Fruit fly (Drosophila melanogaster) whole organism, embryonic: ENCODE measurements around the gene nudC.

Experiments
- BEAF-32 ChIP-seq: fragments of 200-800 bp; sonication (Bioruptor generic); optimal IDR thresholded peaks from 3 replicates; lab custom pipeline; 2017; ENCODE audit warnings: missing biosample characterization, missing genetic modification characterization, mild to moderate bottlenecking, moderate library complexity, missing genetic modification reagents
- CG10209 ChIP-seq: fragments of 200-800 bp; sonication (Bioruptor generic); optimal IDR thresholded peaks from 3 replicates; lab custom pipeline; 2017; ENCODE audit warnings: missing biosample characterization, mild to moderate bottlenecking, missing genetic modification characterization, missing genetic modification reagents
- CG12299 ChIP-seq: fragments of 200-800 bp; sonication (Bioruptor generic); optimal IDR thresholded peaks from 2 replicates; lab custom pipeline; 2018; ENCODE audit warnings: missing biosample characterization, mild to moderate bottlenecking, missing genetic modification characterization
- CG12391 ChIP-seq: fragments of 200-800 bp; sonication (Bioruptor generic); optimal IDR thresholded peaks from 3 replicates; lab custom pipeline; 2018; ENCODE audit warnings: missing biosample characterization, mild to moderate bottlenecking, missing genetic modification characterization, moderate library complexity
- CG12744 ChIP-seq: fragments of 200-800 bp; sonication (Bioruptor generic); optimal IDR thresholded peaks from 2 replicates; lab custom pipeline; 2016; ENCODE audit warnings: missing biosample characterization, missing genetic modification characterization
- CG12769 ChIP-seq: fragments of 200-800 bp; sonication (Bioruptor generic); optimal IDR thresholded peaks from 2 replicates; lab custom pipeline; 2019; ENCODE audit warnings: missing biosample characterization, mild to moderate bottlenecking, missing genetic modification characterization, moderate library complexity
- CG13287 ChIP-seq: fragments of 200-800 bp; sonication (Bioruptor generic); IDR thresholded peaks from 2 replicates; pipeline ENCODE4 v1.3.6; 2022; ENCODE audit warnings: missing biosample characterization, missing genetic modification characterization; ENCODE audit not compliant: partially characterized antibody
- CG13296 ChIP-seq: fragments of 200-800 bp; sonication (Bioruptor generic); optimal IDR thresholded peaks from 3 replicates; lab custom pipeline; 2018; ENCODE audit warnings: missing biosample characterization, mild to moderate bottlenecking, missing genetic modification characterization
- CG14710 ChIP-seq: fragments of 200-800 bp; sonication (Bioruptor generic); optimal IDR thresholded peaks from 3 replicates; lab custom pipeline; 2019; ENCODE audit warnings: missing biosample characterization, mild to moderate bottlenecking, missing genetic modification characterization, moderate library complexity
- CG17186 ChIP-seq: fragments of 200-800 bp; sonication (Bioruptor generic); optimal IDR thresholded peaks from 3 replicates; lab custom pipeline; 2017; ENCODE audit warnings: missing biosample characterization, missing genetic modification reagents, missing genetic modification characterization
- CG18619 ChIP-seq: fragments of 200-800 bp; sonication (Bioruptor generic); optimal IDR thresholded peaks from 3 replicates; lab custom pipeline; 2017; ENCODE audit warnings: missing biosample characterization, mild to moderate bottlenecking, missing genetic modification characterization
- CG2116 ChIP-seq: fragments of 200-800 bp; sonication (Bioruptor generic); optimal IDR thresholded peaks from 3 replicates; lab custom pipeline; 2018; ENCODE audit warnings: missing biosample characterization, mild to moderate bottlenecking, missing genetic modification characterization
- CG32767 ChIP-seq: fragments of 200-800 bp; sonication (Bioruptor generic); IDR thresholded peaks from 2 replicates; pipeline ENCODE4 v1.3.6; 2022; ENCODE audit warnings: missing biosample characterization, missing genetic modification characterization
- CG3281 ChIP-seq: fragments of 200-800 bp; sonication (Bioruptor generic); optimal IDR thresholded peaks from 3 replicates; lab custom pipeline; 2017; ENCODE audit warnings: missing biosample characterization, mild to moderate bottlenecking, missing genetic modification characterization
- CG3995 ChIP-seq: fragments of 200-800 bp; sonication (Bioruptor generic); optimal IDR thresholded peaks from 3 replicates; lab custom pipeline; 2016; ENCODE audit warnings: missing biosample characterization, missing genetic modification characterization
- CG6689 ChIP-seq: fragments of 200-800 bp; sonication (Bioruptor generic); IDR thresholded peaks from 2 replicates; pipeline ENCODE4 v1.3.6; 2022; ENCODE audit warnings: missing biosample characterization, missing genetic modification characterization
- CG7963 ChIP-seq: fragments of 200-800 bp; sonication (Bioruptor generic); IDR thresholded peaks from 3 replicates; pipeline ENCODE4 v1.3.6; 2022; ENCODE audit warnings: missing biosample characterization, missing genetic modification characterization; ENCODE audit not compliant: partially characterized antibody
- CG8359 ChIP-seq: fragments of 200-800 bp; sonication (Bioruptor generic); optimal IDR thresholded peaks from 2 replicates; lab custom pipeline; 2017; ENCODE audit warnings: missing biosample characterization, mild to moderate bottlenecking, missing genetic modification characterization, borderline replicate concordance
- CG9797 ChIP-seq: fragments of 200-800 bp; sonication (Bioruptor generic); optimal IDR thresholded peaks from 3 replicates; lab custom pipeline; 2018; ENCODE audit warnings: missing biosample characterization, mild to moderate bottlenecking, missing genetic modification characterization
- Doc3 ChIP-seq: fragments of 200-800 bp; sonication (Bioruptor generic); IDR thresholded peaks from 3 replicates; pipeline ENCODE4 v1.3.6; 2022; ENCODE audit warnings: missing biosample characterization, missing genetic modification characterization; ENCODE audit not compliant: partially characterized antibody
- Dp ChIP-seq: fragments of 200-800 bp; sonication (Bioruptor generic); optimal IDR thresholded peaks from 2 replicates; lab custom pipeline; 2018; ENCODE audit warnings: missing biosample characterization, mild to moderate bottlenecking, missing genetic modification characterization, moderate library complexity
- Dref ChIP-seq: fragments of 200-800 bp; sonication (Bioruptor generic); IDR thresholded peaks from 2 replicates; pipeline ENCODE4 v1.3.6; 2022; ENCODE audit warnings: missing biosample characterization, missing genetic modification characterization
- E2f2 ChIP-seq: fragments of 200-800 bp; sonication (Bioruptor generic); IDR thresholded peaks from 2 replicates; pipeline ENCODE4 v1.3.6; 2022; ENCODE audit warnings: missing biosample characterization, missing genetic modification characterization
- Ets97D ChIP-seq: fragments of 200-800 bp; sonication (Bioruptor generic); optimal IDR thresholded peaks from 3 replicates; lab custom pipeline; 2016; ENCODE audit warnings: missing biosample characterization, missing genetic modification characterization
- MBD-R2 ChIP-seq: fragments of 200-800 bp; sonication (Bioruptor generic); IDR thresholded peaks from 2 replicates; pipeline ENCODE4 v1.3.6; 2022; ENCODE audit warnings: missing biosample characterization, missing genetic modification characterization
- MESR4 ChIP-seq: fragments of 200-800 bp; sonication (Bioruptor generic); optimal IDR thresholded peaks from 2 replicates; lab custom pipeline; 2018; ENCODE audit warnings: missing biosample characterization, mild to moderate bottlenecking, missing genetic modification characterization, moderate library complexity
- NFAT ChIP-seq: fragments of 200-800 bp; sonication (Bioruptor generic); IDR thresholded peaks from 2 replicates; pipeline ENCODE4 v1.3.6; 2022; ENCODE audit warnings: missing biosample characterization, missing genetic modification characterization
- Optix ChIP-seq: fragments of 200-800 bp; sonication (Bioruptor generic); IDR thresholded peaks from 3 replicates; pipeline ENCODE4 v1.3.6; 2022; ENCODE audit warnings: missing biosample characterization, missing genetic modification characterization
- Side ChIP-seq: fragments of 200-800 bp; sonication (Bioruptor generic); optimal IDR thresholded peaks from 2 replicates; lab custom pipeline; 2016; ENCODE audit warnings: missing biosample characterization, missing genetic modification characterization
- Sox102F ChIP-seq: fragments of 200-800 bp; sonication (Bioruptor generic); optimal IDR thresholded peaks from 2 replicates; lab custom pipeline; 2018; ENCODE audit warnings: missing biosample characterization, mild to moderate bottlenecking, missing genetic modification characterization, moderate library complexity
- Sry-δ ChIP-seq: fragments of 200-800 bp; sonication (Bioruptor generic); optimal IDR thresholded peaks from 2 replicates; lab custom pipeline; 2016; ENCODE audit warnings: missing biosample characterization, missing genetic modification characterization
- al ChIP-seq: fragments of 200-800 bp; sonication (Bioruptor generic); IDR thresholded peaks from 2 replicates; pipeline ENCODE4 v1.3.6; 2022; ENCODE audit warnings: missing biosample characterization, missing genetic modification characterization
- bab2 ChIP-seq: fragments of 200-800 bp; sonication (Bioruptor generic); optimal IDR thresholded peaks from 2 replicates; lab custom pipeline; 2016; ENCODE audit warnings: missing biosample characterization, missing genetic modification characterization
- bbx ChIP-seq: fragments of 200-800 bp; sonication (Bioruptor generic); IDR thresholded peaks from 2 replicates; pipeline ENCODE4 v1.3.6; 2022; ENCODE audit warnings: missing biosample characterization, missing genetic modification characterization; ENCODE audit not compliant: partially characterized antibody
- cato ChIP-seq: fragments of 200-800 bp; sonication (Bioruptor generic); optimal IDR thresholded peaks from 2 replicates; lab custom pipeline; 2016; ENCODE audit warnings: missing biosample characterization, missing genetic modification characterization, borderline replicate concordance
- en ChIP-seq: fragments of 200-800 bp; sonication (Bioruptor generic); optimal IDR thresholded peaks from 2 replicates; lab custom pipeline; 2016; ENCODE audit warnings: missing biosample characterization, missing genetic modification characterization
- ftz-f1 ChIP-seq: fragments of 200-800 bp; sonication (Bioruptor generic); optimal IDR thresholded peaks from 2 replicates; lab custom pipeline; 2016; ENCODE audit warnings: missing biosample characterization, missing genetic modification characterization
- gem ChIP-seq: fragments of 200-800 bp; sonication (Bioruptor generic); optimal IDR thresholded peaks from 2 replicates; lab custom pipeline; 2019; ENCODE audit warnings: missing biosample characterization, mild to moderate bottlenecking, missing genetic modification characterization, moderate library complexity
- gfzf ChIP-seq: fragments of 200-800 bp; sonication (Bioruptor generic); optimal IDR thresholded peaks from 2 replicates; lab custom pipeline; 2016; ENCODE audit warnings: missing biosample characterization, mild to moderate bottlenecking, missing genetic modification characterization, moderate library complexity
- hkb ChIP-seq, 2 experiments: fragments of 200-800 bp in 1 of 2; fragments of >200 bp in 1 of 2; sonication (Bioruptor generic) in 1 of 2; IDR thresholded peaks in 1 of 2; optimal IDR thresholded peaks in 1 of 2; 2 replicates each; pipeline versions ENCODE4 v1.3.6 to Lab custom; 2017 to 2022; ENCODE audit warnings: missing biosample characterization in 1 of 2, missing genetic modification characterization in 1 of 2
- kay ChIP-seq: fragments of 200-800 bp; sonication (Bioruptor generic); optimal IDR thresholded peaks from 2 replicates; lab custom pipeline; 2016; ENCODE audit warnings: missing biosample characterization, missing genetic modification characterization
- lmd ChIP-seq: fragments of 200-800 bp; sonication (Bioruptor generic); IDR thresholded peaks from 2 replicates; pipeline ENCODE4 v1.3.6; 2022; ENCODE audit warnings: missing biosample characterization, missing genetic modification characterization
- pnt ChIP-seq: fragments of 200-800 bp; sonication (Bioruptor generic); optimal IDR thresholded peaks from 3 replicates; lab custom pipeline; 2016; ENCODE audit warnings: missing biosample characterization, missing genetic modification characterization
- pzg ChIP-seq: fragments of 200-800 bp; sonication (Bioruptor generic); optimal IDR thresholded peaks from 3 replicates; lab custom pipeline; 2018; ENCODE audit warnings: missing biosample characterization, mild to moderate bottlenecking, missing genetic modification characterization, moderate library complexity
- ro ChIP-seq: fragments of 200-800 bp; sonication (Bioruptor generic); IDR thresholded peaks from 2 replicates; pipeline ENCODE4 v1.3.6; 2022; ENCODE audit warnings: missing biosample characterization, missing genetic modification characterization
- stwl ChIP-seq: fragments of 200-800 bp; sonication (Bioruptor generic); optimal IDR thresholded peaks from 3 replicates; lab custom pipeline; 2018; ENCODE audit warnings: missing biosample characterization, mild to moderate bottlenecking, missing genetic modification characterization, moderate library complexity
- tgo ChIP-seq: fragments of 200-800 bp; sonication (Bioruptor generic); IDR thresholded peaks from 3 replicates; pipeline ENCODE4 v1.3.6; 2022; ENCODE audit warnings: missing biosample characterization, missing genetic modification characterization
- unpg ChIP-seq: fragments of 200-800 bp; sonication (Bioruptor generic); optimal IDR thresholded peaks from 3 replicates; lab custom pipeline; 2018; ENCODE audit warnings: missing biosample characterization, mild to moderate bottlenecking, missing genetic modification characterization, moderate library complexity

The nudC gene

dm6 chr3L:16782218-16782763 lies 22.5 kb upstream of the nudC start (continued):
- peak; percentile 83 for TF ChIP-seq bab2 (GFP tag; lab: Kevin White, UChicago)
- peak; percentile 68 for TF ChIP-seq CG12299
- no peak for TF ChIP-seq ftz-f1 (GFP tag; lab: Kevin White, UChicago)
- TF ChIP-seq unpg = peak; percentile 87
- TF ChIP-seq ro (GFP tag; lab: Robert Waterston, UW) = no peak
- peak; percentile 57 for TF ChIP-seq CG8359 (GFP tag; lab: Kevin White, UChicago)
- peak; percentile 76 for TF ChIP-seq Side
- TF ChIP-seq CG3281 = peak; percentile 79
- no peak for TF ChIP-seq hkb (optimal IDR thresholded peaks at IDR 0.05; lab: Kevin White, UChicago)
- TF ChIP-seq hkb (GFP tag; IDR thresholded peaks at IDR 0.05; lab: Robert Waterston, UW) = peak; percentile 86
- peak; percentile 83 for TF ChIP-seq Sox102F (GFP tag; lab: Kevin White, UChicago)
- TF ChIP-seq CG32767 (GFP tag; lab: Robert Waterston, UW) = 0 out of 2 replicates have a peak, but pooled peaks have one; percentile 46
- TF ChIP-seq CG7963 (GFP tag; lab: Robert Waterston, UW) = no peak
- TF ChIP-seq CG13296 (GFP tag; lab: Kevin White, UChicago) = peak; percentile 69
- no peak for TF ChIP-seq stwl (tag; lab: Kevin White, UChicago)
- TF ChIP-seq pnt (GFP tag; lab: Kevin White, UChicago) = peak; percentile 47
- TF ChIP-seq CG17186 (GFP tag; lab: Kevin White, UChicago) = no peak

dm6 chr3L:16782789-16783188 lies 22.0 kb upstream of the nudC start, which contains the start of gene CG9706:
Gene CG9706, plus strand, starts transcription at chr3L:16783010.
- TF ChIP-seq gem (tag; lab: Kevin White, UChicago) (no peak), CG2116 (peak; percentile 1), gfzf (GFP tag; lab: Kevin White, UChicago) (peak; percentile 79), CG17186 (GFP tag; lab: Kevin White, UChicago) (no peak), CG14710 (tag; lab: Kevin White, UChicago) (no peak), CG9797 (peak; percentile 71), Ets97D (GFP tag; lab: Kevin White, UChicago) (peak; percentile 0), Dref (0 out of 2 replicates have a peak, but pooled peaks have one; percentile 32), cato (GFP tag; lab: Kevin White, UChicago) (no peak), MBD-R2 (GFP tag; lab: Robert Waterston, UW) (peak; percentile 29; the same call in 1 of the 2 replicates), CG10209 (GFP tag; lab: Kevin White, UChicago) (no peak), CG13287 (GFP tag; lab: Robert Waterston, UW) (peak; percentile 34), lmd (no peak), bbx (peak; percentile 12; the same call in 1 of the 2 replicates), kay (GFP tag; lab: Kevin White, UChicago) (peak; percentile 2), pzg (GFP tag; lab: Kevin White, UChicago) (peak; percentile 55), NFAT (GFP tag; lab: Robert Waterston, UW) (no peak), en (GFP tag; lab: Kevin White, UChicago) (no peak), CG3995 (GFP tag; lab: Kevin White, UChicago) (peak; percentile 13), CG12744 (GFP tag; lab: Kevin White, UChicago) (no peak), tgo (no peak), CG12769 (no peak), Optix (GFP tag; lab: Robert Waterston, UW) (no peak), Sry-δ (peak; percentile 35), al (GFP tag; lab: Robert Waterston, UW) (no peak), Doc3 (0 out of 3 replicates have a peak, but pooled peaks have one; percentile 33), E2f2 (GFP tag; lab: Robert Waterston, UW) (peak; percentile 89), CG6689 (GFP tag; lab: Robert Waterston, UW) (no peak), MESR4 (GFP tag; lab: Kevin White, UChicago) (peak; percentile 43), Dp (GFP tag; lab: Kevin White, UChicago) (peak; percentile 91), BEAF-32 (GFP tag; lab: Kevin White, UChicago) (peak; percentile 47), stwl (tag; lab: Kevin White, UChicago) (peak; percentile 25), CG12391 (tag; lab: Kevin White, UChicago) (no peak), CG18619 (GFP tag; lab: Kevin White, UChicago) (no peak)
